Comparison of ENCODE assay signal across 2 worm cellular contexts in the genomic region with DNA sequence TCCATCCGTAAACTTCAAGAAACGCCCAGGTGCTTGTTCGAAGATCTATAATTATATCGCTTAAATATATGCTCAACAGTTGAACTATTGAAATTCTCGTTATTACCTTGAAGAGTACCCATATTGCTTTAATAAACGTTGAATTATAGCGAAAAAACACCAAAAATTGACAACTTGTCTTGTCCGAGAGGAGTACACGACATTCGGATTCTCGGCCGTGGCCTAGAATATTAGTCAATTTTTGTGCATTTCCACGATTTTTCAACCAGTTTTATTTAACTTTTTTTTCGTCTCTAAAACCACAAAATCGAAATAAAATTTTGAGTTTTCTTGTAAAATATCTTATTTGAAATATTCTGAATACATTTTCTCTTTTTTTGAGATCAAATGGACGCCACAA.
TF ChIP-seq lines count a peak whose summit lies in the region.

A gene (minus strand): TSS at position 205 of the 400 bp plus-strand sequence.
A gene (plus strand): TSS at position 383 of the 400 bp plus-strand sequence.

TF ChIP-seq in whole organism, L1 larva, 84 proteins besides CTCF, POLR2A, EP300 and RAD21 (continued from another document and continues in another):
- TF ChIP-seq efl-1 (optimal IDR thresholded peaks at IDR 0.05; lab: Kevin White, UChicago) (peak; percentile 63 to 79), efl-1 (GFP tag; optimal IDR thresholded peaks at IDR 0.05 in 1 of 2; lab: Kevin White, UChicago) (peak; percentile 78 to 96), ceh-88 (GFP tag; IDR thresholded peaks at IDR 0.05; lab: Robert Waterston, UW) (no peak), unc-30 (tag; optimal IDR thresholded peaks at IDR 0.05; lab: Kevin White, UChicago) (no peak), unc-130 (tag; optimal IDR thresholded peaks at IDR 0.05; lab: Kevin White, UChicago) (no peak), unc-86 (tag; optimal IDR thresholded peaks at IDR 0.05; lab: Kevin White, UChicago) (peak; percentile 32), vab-15 (tag; optimal IDR thresholded peaks at IDR 0.05; lab: Kevin White, UChicago) (no peak), hlh-17 (GFP tag; optimal IDR thresholded peaks at IDR 0.05; lab: Kevin White, UChicago; ENCODE audit: borderline replicate concordance) (no peak), nhr-76 (tag; optimal IDR thresholded peaks at IDR 0.05; lab: Kevin White, UChicago) (no peak), ztf-4 (tag; optimal IDR thresholded peaks at IDR 0.05; lab: Kevin White, UChicago) (no peak), nhr-71 (tag; optimal IDR thresholded peaks at IDR 0.05; lab: Kevin White, UChicago) (peak; percentile 84), lin-39 (tag; optimal IDR thresholded peaks at IDR 0.05; lab: Kevin White, UChicago) (no peak), tlp-1 (tag; optimal IDR thresholded peaks at IDR 0.05; lab: Kevin White, UChicago) (no peak), skn-1 (tag; optimal IDR thresholded peaks at IDR 0.05; lab: Kevin White, UChicago) (peak; percentile 22), pax-3 (tag; optimal IDR thresholded peaks at IDR 0.05; lab: Kevin White, UChicago) (peak; percentile 76), hlh-4 (tag; optimal IDR thresholded peaks at IDR 0.05; lab: Kevin White, UChicago) (peak; percentile 22), nhr-28 (tag; optimal IDR thresholded peaks at IDR 0.05; lab: Kevin White, UChicago) (no peak), blmp-1 (tag; optimal IDR thresholded peaks at IDR 0.05; lab: Kevin White, UChicago) (peak; percentile 40), mep-1 (tag; optimal IDR thresholded peaks at IDR 0.05; lab: Kevin White, UChicago) (peak; percentile 84), nhr-237 (tag; optimal IDR thresholded peaks at IDR 0.05; lab: Kevin White, UChicago) (no peak), nhr-12 (tag; optimal IDR thresholded peaks at IDR 0.05; lab: Kevin White, UChicago) (no peak), ama-1 (optimal IDR thresholded peaks at IDR 0.05; lab: Kevin White, UChicago) (no peak), Y116A8C.19 (tag; optimal IDR thresholded peaks at IDR 0.05; lab: Kevin White, UChicago; ENCODE audit: borderline replicate concordance) (peak; percentile 73), dpl-1 (GFP tag; optimal IDR thresholded peaks at IDR 0.05; lab: Kevin White, UChicago) (peak; percentile 61 to 76 (median 68)), rnt-1 (tag; optimal IDR thresholded peaks at IDR 0.05; lab: Kevin White, UChicago) (peak; percentile 96), pqm-1 (tag; optimal IDR thresholded peaks at IDR 0.05; lab: Kevin White, UChicago) (no peak), nhr-77 (tag; optimal IDR thresholded peaks at IDR 0.05; lab: Kevin White, UChicago) (no peak), unc-98 (GFP tag; IDR thresholded peaks at IDR 0.05; lab: Robert Waterston, UW) (no peak), tbx-2 (tag; optimal IDR thresholded peaks at IDR 0.05; lab: Kevin White, UChicago) (peak; percentile 82), fkh-10 (GFP tag; optimal IDR thresholded peaks at IDR 0.05; lab: Kevin White, UChicago) (no peak), xbp-1 (tag; optimal IDR thresholded peaks at IDR 0.05; lab: Kevin White, UChicago) (peak; percentile 78), zag-1 (tag; optimal IDR thresholded peaks at IDR 0.05; lab: Kevin White, UChicago) (no peak), irx-1 (tag; optimal IDR thresholded peaks at IDR 0.05; lab: Kevin White, UChicago) (peak; percentile 86), mab-9 (GFP tag; IDR thresholded peaks at IDR 0.05; lab: Robert Waterston, UW) (no peak; the same call in 1 of the 2 replicates), nhr-19 (GFP tag; conservative IDR thresholded peaks at IDR 0.05; lab: Robert Waterston, UW) (peak; percentile 66), lsy-2 (tag; optimal IDR thresholded peaks at IDR 0.05; lab: Kevin White, UChicago) (peak; percentile 63 to 69), pag-3 (tag; optimal IDR thresholded peaks at IDR 0.05; lab: Kevin White, UChicago; ENCODE audit: borderline replicate concordance, insufficient read depth) (no peak), elt-3 (tag; optimal IDR thresholded peaks at IDR 0.05; lab: Kevin White, UChicago) (peak in 1 of 6 experiments; percentile 14), ces-1 (GFP tag; optimal IDR thresholded peaks at IDR 0.05; lab: Kevin White, UChicago) (no peak), aly-2 (tag; optimal IDR thresholded peaks at IDR 0.05; lab: Kevin White, UChicago) (no peak), isw-1 (GFP tag; IDR thresholded peaks at IDR 0.05; lab: Robert Waterston, UW) (peak; percentile 35), nhr-85 (tag; lab: Kevin White, UChicago) (peak; percentile 82), C04F5.9 (tag; optimal IDR thresholded peaks at IDR 0.05; lab: Kevin White, UChicago) (peak; percentile 66), lin-35 (GFP tag; optimal IDR thresholded peaks at IDR 0.05; lab: Kevin White, UChicago) (peak; percentile 67 to 75), dsc-1 (tag; optimal IDR thresholded peaks at IDR 0.05; lab: Kevin White, UChicago) (peak; percentile 84), fkh-8 (tag; optimal IDR thresholded peaks at IDR 0.05; lab: Kevin White, UChicago) (peak; percentile 70), sox-4 (tag; optimal IDR thresholded peaks at IDR 0.05; lab: Kevin White, UChicago) (peak; percentile 87), ceh-82 (tag; optimal IDR thresholded peaks at IDR 0.05; lab: Kevin White, UChicago) (peak in 2 of 3 experiments; percentile 19 to 47), snpc-4 (tag; optimal IDR thresholded peaks at IDR 0.05; lab: Kevin White, UChicago) (no peak), egl-13 (tag; optimal IDR thresholded peaks at IDR 0.05; lab: Kevin White, UChicago) (peak; percentile 75), elt-2 (tag; optimal IDR thresholded peaks at IDR 0.05; lab: Kevin White, UChicago) (peak; percentile 44), sptf-1 (tag; optimal IDR thresholded peaks at IDR 0.05; lab: Kevin White, UChicago) (no peak), jun-1 (tag; optimal IDR thresholded peaks at IDR 0.05; lab: Kevin White, UChicago) (no peak), unc-62 (GFP tag; optimal IDR thresholded peaks at IDR 0.05; lab: Kevin White, UChicago) (no peak), ceh-8 (GFP tag; optimal IDR thresholded peaks at IDR 0.05; lab: Kevin White, UChicago) (no peak), fkh-4 (tag; optimal IDR thresholded peaks at IDR 0.05; lab: Kevin White, UChicago; ENCODE audit: borderline replicate concordance) (peak; percentile 91), C16A3.4 (tag; optimal IDR thresholded peaks at IDR 0.05; lab: Kevin White, UChicago) (peak; percentile 35), aha-1 (tag; optimal IDR thresholded peaks at IDR 0.05; lab: Kevin White, UChicago) (no peak), ceh-63 (GFP tag; optimal IDR thresholded peaks at IDR 0.05; lab: Kevin White, UChicago) (no peak), ceh-90 (tag; optimal IDR thresholded peaks at IDR 0.05; lab: Kevin White, UChicago) (peak; percentile 90), lin-15B (tag; optimal IDR thresholded peaks at IDR 0.05; lab: Kevin White, UChicago) (no peak), efl-3 (GFP tag; optimal IDR thresholded peaks at IDR 0.05; lab: Kevin White, UChicago) (no peak), sup-37 (GFP tag; optimal IDR thresholded peaks at IDR 0.05; lab: Kevin White, UChicago) (no peak), lir-3 (tag; optimal IDR thresholded peaks at IDR 0.05; lab: Kevin White, UChicago; ENCODE audit: poor library complexity) (peak; percentile 93)

TF ChIP-seq in whole organism, L3 larva, 47 proteins besides CTCF, POLR2A, EP300 and RAD21 (continued from another document):
- no peak for TF ChIP-seq fkh-2 (tag; optimal IDR thresholded peaks at IDR 0.05; lab: Kevin White, UChicago)
- peak; percentile 22 for TF ChIP-seq jun-1 (tag; optimal IDR thresholded peaks at IDR 0.05; lab: Kevin White, UChicago)
- no peak for TF ChIP-seq nhr-28 (tag; optimal IDR thresholded peaks at IDR 0.05; lab: Kevin White, UChicago)
- TF ChIP-seq fos-1 (tag; optimal IDR thresholded peaks at IDR 0.05; lab: Kevin White, UChicago): no peak
- TF ChIP-seq nhr-43 (tag; optimal IDR thresholded peaks at IDR 0.05; lab: Kevin White, UChicago; ENCODE audit: poor library complexity, severe bottlenecking): peak; percentile 90
